Worm (Caenorhabditis elegans): Measurements from ENCODE around the gene C01G6.4.

C01G6.4 gene

DNA sequence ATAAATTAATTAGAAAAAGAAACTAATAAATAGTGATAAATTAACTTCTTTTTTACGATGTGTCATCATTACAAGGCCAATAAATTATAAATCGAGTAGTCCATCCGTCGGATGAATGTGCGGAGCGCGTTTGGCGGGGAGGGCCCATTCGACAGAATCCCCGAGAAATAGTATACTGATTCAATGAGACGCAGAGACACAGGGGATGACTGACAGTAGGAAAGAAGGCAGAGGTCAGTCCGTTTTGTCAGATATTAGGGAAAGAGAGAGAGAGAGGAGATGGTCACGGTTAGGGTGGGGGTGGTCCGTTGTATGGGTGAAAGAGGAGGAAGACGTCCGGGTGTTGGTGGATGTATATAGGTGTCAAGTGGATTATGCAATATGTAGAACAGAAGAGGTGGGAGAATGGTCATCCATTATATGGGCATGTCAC, 35.8 kb upstream of the C01G6.4 start (continued):
- no peak for TF ChIP-seq pha-2 (tag; optimal IDR thresholded peaks at IDR 0.05)
- TF ChIP-seq hlh-13 (GFP tag; optimal IDR thresholded peaks at IDR 0.05): no peak
- no peak for TF ChIP-seq lin-11 (tag; optimal IDR thresholded peaks at IDR 0.05)
- TF ChIP-seq tbx-2 (tag; optimal IDR thresholded peaks at IDR 0.05): peak; percentile 90
- no peak for TF ChIP-seq ceh-48 (tag; optimal IDR thresholded peaks at IDR 0.05)
- no peak for TF ChIP-seq che-1 (tag; optimal IDR thresholded peaks at IDR 0.05)
- TF ChIP-seq eyg-1 (tag; optimal IDR thresholded peaks at IDR 0.05): no peak
- no peak for TF ChIP-seq ceh-18 (tag; optimal IDR thresholded peaks at IDR 0.05)
- TF ChIP-seq pag-3 (tag; optimal IDR thresholded peaks at IDR 0.05; ENCODE audit: borderline replicate concordance): no peak

DNA sequence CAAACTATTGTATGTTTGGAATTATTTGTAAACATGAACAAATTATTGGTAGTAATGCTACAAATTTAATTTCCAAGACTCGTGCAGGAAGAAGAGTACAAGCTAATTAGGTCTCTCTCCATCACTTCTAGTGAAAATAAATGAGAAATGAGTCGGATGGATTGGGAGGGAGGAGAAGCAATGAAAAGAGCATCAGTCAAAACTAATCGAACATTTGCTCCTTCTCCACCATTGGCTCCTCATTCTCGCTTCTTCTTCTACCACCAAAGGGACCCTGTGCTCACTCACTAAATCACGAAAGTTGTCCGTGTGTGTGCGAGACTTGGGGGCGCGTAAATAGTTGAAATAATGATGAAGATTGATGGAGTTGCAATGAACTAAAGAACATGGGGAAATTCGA, 34.0 kb upstream of the C01G6.4 start:
- TF ChIP-seq odd-2 (tag; optimal IDR thresholded peaks at IDR 0.05) (no peak), unc-3 (GFP tag; conservative IDR thresholded peaks at IDR 0.05) (no peak), unc-3 (tag; optimal IDR thresholded peaks at IDR 0.05) (no peak), che-1 (tag; optimal IDR thresholded peaks at IDR 0.05) (no peak), ets-4 (tag; optimal IDR thresholded peaks at IDR 0.05) (no peak), pag-3 (tag; optimal IDR thresholded peaks at IDR 0.05; ENCODE audit: borderline replicate concordance) (no peak), K02D7.2 (tag; optimal IDR thresholded peaks at IDR 0.05) (no peak), elt-2 (tag; optimal IDR thresholded peaks at IDR 0.05) (no peak), ceh-14 (tag; optimal IDR thresholded peaks at IDR 0.05) (peak; percentile 66), rnt-1 (tag; optimal IDR thresholded peaks at IDR 0.05) (peak; percentile 56), ahr-1 (tag; optimal IDR thresholded peaks at IDR 0.05) (no peak), lim-6 (tag; optimal IDR thresholded peaks at IDR 0.05) (peak; percentile 0), hlh-6 (tag; optimal IDR thresholded peaks at IDR 0.05) (no peak), C38D4.7 (GFP tag; optimal IDR thresholded peaks at IDR 0.05) (no peak), pat-9 (tag; optimal IDR thresholded peaks at IDR 0.05) (no peak), pros-1 (tag; optimal IDR thresholded peaks at IDR 0.05) (no peak), gmeb-2 (tag; optimal IDR thresholded peaks at IDR 0.05) (no peak), ceh-30 (tag; optimal IDR thresholded peaks at IDR 0.05) (no peak), C08G9.2 (tag; optimal IDR thresholded peaks at IDR 0.05) (no peak), ceh-9 (tag; optimal IDR thresholded peaks at IDR 0.05) (no peak), fax-1 (tag; optimal IDR thresholded peaks at IDR 0.05) (no peak), nfya-1 (tag; optimal IDR thresholded peaks at IDR 0.05) (peak; percentile 52), nhr-232 (tag; optimal IDR thresholded peaks at IDR 0.05) (no peak), Y22D7AL.16 (tag; optimal IDR thresholded peaks at IDR 0.05) (no peak), tbx-7 (tag; optimal IDR thresholded peaks at IDR 0.05) (no peak), pax-1 (tag; optimal IDR thresholded peaks at IDR 0.05) (no peak), ztf-16 (tag; optimal IDR thresholded peaks at IDR 0.05) (no peak), ceh-19 (GFP tag; optimal IDR thresholded peaks at IDR 0.05) (no peak), nhr-11 (tag; optimal IDR thresholded peaks at IDR 0.05) (no peak), pha-4 (tag; optimal IDR thresholded peaks at IDR 0.05) (no peak), ceh-31 (tag; optimal IDR thresholded peaks at IDR 0.05) (peak; percentile 52), sdc-2 (tag; optimal IDR thresholded peaks at IDR 0.05) (no peak), elt-4 (tag; optimal IDR thresholded peaks at IDR 0.05) (no peak), sox-4 (tag; optimal IDR thresholded peaks at IDR 0.05) (no peak), ref-2 (tag; optimal IDR thresholded peaks at IDR 0.05) (no peak), lin-11 (tag; optimal IDR thresholded peaks at IDR 0.05) (no peak), syd-9 (tag; optimal IDR thresholded peaks at IDR 0.05) (peak; percentile 1), sox-2 (GFP tag; IDR thresholded peaks at IDR 0.05) (no peak), ama-1 (optimal IDR thresholded peaks at IDR 0.05) (no peak), hlh-8 (tag; optimal IDR thresholded peaks at IDR 0.05) (no peak), ceh-24 (tag; optimal IDR thresholded peaks at IDR 0.05) (no peak), K09A11.1 (tag; optimal IDR thresholded peaks at IDR 0.05; ENCODE audit: insufficient read depth) (no peak), ceh-2 (tag; optimal IDR thresholded peaks at IDR 0.05) (no peak), unc-42 (tag; optimal IDR thresholded peaks at IDR 0.05) (peak; percentile 94), unc-55 (GFP tag; optimal IDR thresholded peaks at IDR 0.05) (peak; percentile 91), ceh-18 (tag; optimal IDR thresholded peaks at IDR 0.05) (no peak), dve-1 (tag; optimal IDR thresholded peaks at IDR 0.05) (no peak)

Measured in whole organism, late embryonic.